Worm (Caenorhabditis elegans): ENCODE data around the gene ugt-37.

ugt-37 gene

DNA sequence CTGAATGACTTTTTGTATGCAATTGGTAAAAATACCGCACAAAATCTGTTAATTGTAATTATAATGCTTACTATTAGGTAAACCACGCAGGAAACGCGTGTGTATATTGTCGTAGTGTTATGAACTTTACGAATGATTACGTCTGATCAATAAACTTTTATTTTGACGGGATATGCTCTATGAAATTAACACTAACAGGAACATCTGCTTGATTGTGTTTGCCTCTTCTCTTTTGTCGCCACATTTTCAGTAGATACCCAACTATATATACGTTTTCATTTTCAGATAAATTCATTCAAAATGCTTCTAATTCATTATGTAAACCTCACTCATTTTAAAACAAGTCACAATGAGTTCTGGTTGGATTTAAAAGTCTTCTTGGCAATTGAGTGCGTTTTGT lies 12.9 kb downstream of the ugt-37 start, which contains the start of gene sre-10:
Gene sre-10, plus strand, starts transcription at position 301 of the 400 bp plus-strand sequence.
- TF ChIP-seq F49E8.2 (tag; optimal IDR thresholded peaks at IDR 0.05; ENCODE audit: borderline replicate concordance): no peak
- TF ChIP-seq dpl-1 (GFP tag; optimal IDR thresholded peaks at IDR 0.05): no peak
- no peak for TF ChIP-seq nhr-6 (tag; optimal IDR thresholded peaks at IDR 0.05)
- TF ChIP-seq dmd-9 (GFP tag; IDR thresholded peaks at IDR 0.05): no peak
- TF ChIP-seq zfp-3 (GFP tag; conservative IDR thresholded peaks at IDR 0.05): no peak
- TF ChIP-seq nhr-76 (tag; optimal IDR thresholded peaks at IDR 0.05): no peak
- no peak for TF ChIP-seq mxl-2 (GFP tag; conservative IDR thresholded peaks at IDR 0.05)
- no peak for TF ChIP-seq egl-27 (tag; optimal IDR thresholded peaks at IDR 0.05)
- no peak for TF ChIP-seq dmd-8 (GFP tag; IDR thresholded peaks at IDR 0.05)
- no peak for TF ChIP-seq ces-1 (GFP tag; optimal IDR thresholded peaks at IDR 0.05)
- TF ChIP-seq F10B5.3 (tag; optimal IDR thresholded peaks at IDR 0.05): no peak
- no peak for TF ChIP-seq mxl-3 (GFP tag; optimal IDR thresholded peaks at IDR 0.05)
- TF ChIP-seq nhr-28 (tag; optimal IDR thresholded peaks at IDR 0.05): no peak
- TF ChIP-seq ceh-28 (tag; optimal IDR thresholded peaks at IDR 0.05): no peak
- TF ChIP-seq nhr-11 (tag; optimal IDR thresholded peaks at IDR 0.05): no peak
- no peak for TF ChIP-seq lin-1 (GFP tag; IDR thresholded peaks at IDR 0.05)
- no peak for TF ChIP-seq ceh-44 (GFP tag; IDR thresholded peaks at IDR 0.05)
- no peak for TF ChIP-seq daf-8 (GFP tag; IDR thresholded peaks at IDR 0.05)
- TF ChIP-seq tag-97 (GFP tag; IDR thresholded peaks at IDR 0.05): no peak

DNA sequence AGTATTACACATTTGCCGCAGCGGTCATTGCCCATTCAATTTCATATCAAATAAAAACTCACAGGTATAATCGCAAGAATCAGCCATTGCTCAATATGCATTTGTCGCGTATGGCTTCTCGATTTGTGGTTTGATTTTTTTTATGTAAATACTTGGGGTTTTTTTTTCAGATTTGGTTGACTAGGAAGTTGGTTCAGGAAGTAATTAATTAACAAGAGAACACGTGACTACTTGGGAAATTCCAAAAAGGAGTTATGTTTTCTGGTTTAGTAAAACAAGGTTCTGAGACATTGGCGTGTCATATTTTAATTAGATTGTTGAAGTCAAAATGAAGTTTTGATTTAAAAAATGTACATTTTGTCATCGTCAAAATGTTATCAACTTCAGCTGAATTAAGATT lies 14.1 kb downstream of the ugt-37 start, which contains the start of gene srx-36:
Gene srx-36, minus strand, starts transcription at position 101 of the 400 bp plus-strand sequence.
- TF ChIP-seq hmg-1.1 (GFP tag; IDR thresholded peaks at IDR 0.05) (no peak), arid-1 (GFP tag; conservative IDR thresholded peaks at IDR 0.05) (no peak), spr-1 (tag; optimal IDR thresholded peaks at IDR 0.05) (no peak), mes-2 (tag; optimal IDR thresholded peaks at IDR 0.05; ENCODE audit: poor library complexity, severe bottlenecking) (no peak), nhr-42 (GFP tag; IDR thresholded peaks at IDR 0.05) (no peak), nhr-237 (tag; optimal IDR thresholded peaks at IDR 0.05) (no peak), lim-7 (GFP tag; IDR thresholded peaks at IDR 0.05) (no peak), tag-97 (GFP tag; IDR thresholded peaks at IDR 0.05) (no peak), daf-8 (GFP tag; IDR thresholded peaks at IDR 0.05) (no peak), ZK337.2 (GFP tag; IDR thresholded peaks at IDR 0.05) (no peak), ceh-62 (tag; optimal IDR thresholded peaks at IDR 0.05) (no peak), T26A8.4 (GFP tag; IDR thresholded peaks at IDR 0.05) (no peak), F37D6.2 (tag; optimal IDR thresholded peaks at IDR 0.05) (no peak), ceh-44 (GFP tag; IDR thresholded peaks at IDR 0.05) (no peak), ceh-82 (tag; optimal IDR thresholded peaks at IDR 0.05) (no peak), mdl-1 (tag; optimal IDR thresholded peaks at IDR 0.05) (no peak)

DNA sequence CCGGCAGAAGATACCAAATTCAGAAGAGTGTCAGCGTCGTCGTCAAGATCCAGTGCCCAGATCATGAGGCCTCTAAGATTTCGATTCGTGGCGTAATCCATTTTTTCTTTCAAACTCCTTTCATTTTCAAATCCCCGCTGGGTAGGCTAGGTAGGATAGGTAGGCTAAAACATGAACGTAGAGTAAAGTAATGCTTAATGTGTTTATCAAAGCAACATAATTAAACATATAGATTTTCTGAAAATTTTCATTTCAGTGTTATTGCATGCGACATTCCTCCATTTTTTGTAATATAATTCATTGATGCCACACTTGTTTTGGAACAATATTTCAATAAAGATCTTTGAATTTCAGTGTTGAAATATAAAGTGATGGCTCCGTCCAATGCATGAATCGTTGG lies 15.7 kb downstream of the ugt-37 start, which contains the start of gene T01C4.8:
Gene T01C4.8, minus strand, starts transcription at position 101 of the 400 bp plus-strand sequence.
- TF ChIP-seq nhr-77 (tag; optimal IDR thresholded peaks at IDR 0.05) (no peak), zag-1 (tag; optimal IDR thresholded peaks at IDR 0.05) (no peak), nhr-237 (tag; optimal IDR thresholded peaks at IDR 0.05) (no peak), T26A8.4 (GFP tag; IDR thresholded peaks at IDR 0.05) (no peak), ceh-82 (tag; optimal IDR thresholded peaks at IDR 0.05) (no peak), ZK546.5 (tag; optimal IDR thresholded peaks at IDR 0.05) (no peak), tag-97 (GFP tag; IDR thresholded peaks at IDR 0.05) (no peak), F44E2.7 (GFP tag; IDR thresholded peaks at IDR 0.05) (no peak), lir-3 (tag; optimal IDR thresholded peaks at IDR 0.05) (no peak), zip-2 (tag; optimal IDR thresholded peaks at IDR 0.05) (no peak), mdl-1 (tag; optimal IDR thresholded peaks at IDR 0.05) (no peak), skn-1 (tag; optimal IDR thresholded peaks at IDR 0.05) (no peak), zfp-3 (GFP tag; conservative IDR thresholded peaks at IDR 0.05) (no peak), madf-9 (GFP tag; conservative IDR thresholded peaks at IDR 0.05) (no peak)

All from whole organism, L4 larva.